Fruit fly (Drosophila melanogaster) S2 (cell line): ENCODE measurements around the gene sni.

ENCODE experiments used
- CG8478 ChIP-seq: fragments of >200 bp; optimal IDR thresholded peaks from 2 replicates; lab custom pipeline; 2018
- CTCF ChIP-seq, 2 experiments: fragments of >200 bp; optimal IDR thresholded peaks; 2 replicates each; lab custom pipeline; 2018

- TF ChIP-seq CTCF (optimal IDR thresholded peaks at IDR 0.05; lab: Kevin White, UChicago) (no peak), CG8478 (no peak)
Observed at dm6 chrX:8205625-8206252, 38.1 kb downstream of the sni start.
